Worm (Caenorhabditis elegans): ENCODE results near the gene srxa-6.

The srxa-6 gene

DNA sequence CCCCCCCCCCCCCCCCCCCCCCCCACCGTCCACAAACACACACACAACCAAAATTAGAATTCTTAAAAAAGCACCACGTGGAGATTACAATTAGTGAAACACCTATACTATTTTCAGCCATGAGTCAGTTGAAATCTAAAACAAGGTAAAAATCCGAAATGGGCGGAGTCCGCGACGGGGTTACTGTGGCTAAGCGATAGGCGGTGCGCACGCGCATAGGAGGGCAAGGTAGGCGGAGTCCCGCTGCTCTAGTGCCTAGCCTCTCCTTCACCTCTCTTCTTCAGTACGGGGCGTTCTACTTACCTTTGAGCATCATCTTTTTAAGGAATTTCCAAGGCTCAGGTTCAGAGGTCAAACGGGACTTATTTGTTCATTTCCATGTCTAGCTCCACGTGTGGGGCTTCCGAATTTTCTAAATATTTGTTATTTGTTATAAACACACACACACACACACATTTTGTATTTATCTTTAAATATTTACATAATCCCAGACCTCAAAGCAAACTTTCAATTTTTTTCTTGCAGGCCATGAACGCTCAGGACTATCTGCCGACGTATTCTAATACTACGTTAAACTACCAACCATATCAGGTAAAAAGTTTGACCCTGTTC lies 21.7 kb downstream of the srxa-6 start:
- peak; percentile 67 for TF ChIP-seq F13H6.1 (tag; optimal IDR thresholded peaks at IDR 0.05)
- TF ChIP-seq blmp-1 (tag; optimal IDR thresholded peaks at IDR 0.05; ENCODE audit: insufficient read depth), result no peak
- TF ChIP-seq ZK546.5 (tag; optimal IDR thresholded peaks at IDR 0.05), result no peak

DNA sequence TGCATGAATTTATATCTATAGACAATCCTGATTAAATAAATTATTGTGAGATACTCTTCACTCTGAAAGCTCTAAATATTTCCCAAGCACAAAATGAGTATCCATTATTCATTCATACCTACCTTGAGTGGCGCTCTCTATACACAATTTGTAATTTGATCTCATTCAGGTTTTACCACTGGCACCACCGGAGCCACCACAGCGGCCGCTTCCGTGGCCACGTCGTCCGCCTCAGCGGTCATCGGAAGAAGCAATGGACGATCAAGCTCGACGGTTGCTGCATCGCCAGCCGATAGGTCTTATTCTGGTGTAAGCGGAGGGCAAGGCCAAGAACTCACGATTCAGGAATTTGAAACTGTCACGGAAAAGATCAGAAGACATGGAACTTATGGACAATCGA lies 22.5 kb downstream of the srxa-6 start:
- TF ChIP-seq aly-2 (tag; optimal IDR thresholded peaks at IDR 0.05), result no peak
- TF ChIP-seq fos-1 (tag; optimal IDR thresholded peaks at IDR 0.05), result no peak
- TF ChIP-seq alr-1 (tag; optimal IDR thresholded peaks at IDR 0.05), result no peak
- TF ChIP-seq ztf-1 (GFP tag; conservative IDR thresholded peaks at IDR 0.05), result no peak
- no peak for TF ChIP-seq nhr-129 (tag; optimal IDR thresholded peaks at IDR 0.05)
- no peak for TF ChIP-seq Y55F3AM.14 (GFP tag; optimal IDR thresholded peaks at IDR 0.05)
- TF ChIP-seq gmeb-1 (tag; optimal IDR thresholded peaks at IDR 0.05), result no peak
- no peak for TF ChIP-seq mab-5 (tag; optimal IDR thresholded peaks at IDR 0.05)
- TF ChIP-seq lsy-2 (tag; optimal IDR thresholded peaks at IDR 0.05), result no peak
- TF ChIP-seq lin-13 (GFP tag; optimal IDR thresholded peaks at IDR 0.05), result no peak
- TF ChIP-seq elt-3 (tag; optimal IDR thresholded peaks at IDR 0.05), result no peak
- no peak for TF ChIP-seq mdl-1 (tag; optimal IDR thresholded peaks at IDR 0.05)
- no peak for TF ChIP-seq sma-9 (GFP tag; optimal IDR thresholded peaks at IDR 0.05)
- no peak for TF ChIP-seq sma-9 (tag; optimal IDR thresholded peaks at IDR 0.05)
- TF ChIP-seq nhr-237 (tag; optimal IDR thresholded peaks at IDR 0.05), result no peak
- no peak for TF ChIP-seq ceh-16 (tag; optimal IDR thresholded peaks at IDR 0.05)
- no peak for TF ChIP-seq nhr-77 (tag; optimal IDR thresholded peaks at IDR 0.05)

DNA sequence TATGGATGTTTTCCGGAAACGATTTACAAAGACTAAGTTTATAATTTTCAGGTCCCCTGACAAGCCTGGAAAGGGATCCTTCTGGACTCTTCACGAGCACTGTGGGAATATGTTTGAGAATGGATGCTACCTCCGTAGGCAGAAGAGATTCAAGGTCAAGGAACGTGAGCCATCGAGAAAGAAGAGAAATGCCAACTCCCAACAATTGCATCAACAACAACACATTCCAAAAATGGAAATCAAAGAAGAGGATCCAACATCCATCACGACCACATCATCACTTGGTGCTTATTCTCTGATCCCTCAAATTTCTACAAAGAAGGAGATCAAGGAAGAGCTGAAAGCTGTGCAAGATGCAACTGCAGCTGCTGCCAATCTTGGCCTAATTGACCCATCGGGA lies 23.3 kb downstream of the srxa-6 start:
- TF ChIP-seq nhr-77 (tag; optimal IDR thresholded peaks at IDR 0.05) (no peak), ceh-82 (tag; optimal IDR thresholded peaks at IDR 0.05) (no peak), unc-39 (tag; optimal IDR thresholded peaks at IDR 0.05) (no peak), ztf-11 (tag; optimal IDR thresholded peaks at IDR 0.05) (no peak), crh-2 (tag; optimal IDR thresholded peaks at IDR 0.05) (no peak), peb-1 (tag; optimal IDR thresholded peaks at IDR 0.05) (no peak), nhr-11 (tag; optimal IDR thresholded peaks at IDR 0.05) (no peak), nhr-21 (tag; optimal IDR thresholded peaks at IDR 0.05) (no peak), lin-39 (tag; optimal IDR thresholded peaks at IDR 0.05) (no peak)

DNA sequence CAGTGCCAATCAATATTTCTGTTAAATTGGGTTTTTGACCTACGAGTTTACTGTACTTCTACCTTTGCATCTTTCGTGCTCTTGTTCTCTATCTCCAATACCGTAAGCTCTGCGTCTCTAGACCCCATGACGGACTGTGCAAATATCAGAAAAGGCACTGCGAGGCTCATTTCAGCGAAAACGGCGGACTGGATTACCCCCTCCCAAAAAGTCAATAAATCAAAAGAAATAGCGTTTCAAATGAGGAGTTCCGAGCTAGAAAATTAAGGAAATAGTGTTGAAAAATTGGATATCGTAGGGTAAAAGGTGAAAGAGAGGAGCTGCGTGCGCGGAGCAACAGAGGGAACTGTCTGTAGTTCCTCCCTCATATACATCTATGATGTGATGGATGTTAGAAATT lies 27.0 kb downstream of the srxa-6 start:
- peak; percentile 17 for TF ChIP-seq sma-9 (GFP tag; optimal IDR thresholded peaks at IDR 0.05)
- no peak for TF ChIP-seq sma-9 (tag; optimal IDR thresholded peaks at IDR 0.05)
- no peak for TF ChIP-seq sma-3 (GFP tag; optimal IDR thresholded peaks at IDR 0.05)
- TF ChIP-seq lin-13 (GFP tag; optimal IDR thresholded peaks at IDR 0.05), result no peak
- peak; percentile 75 for TF ChIP-seq F13H6.1 (tag; optimal IDR thresholded peaks at IDR 0.05)
- TF ChIP-seq nhr-237 (tag; optimal IDR thresholded peaks at IDR 0.05), result no peak
- TF ChIP-seq nhr-129 (tag; optimal IDR thresholded peaks at IDR 0.05), result peak; percentile 50

DNA sequence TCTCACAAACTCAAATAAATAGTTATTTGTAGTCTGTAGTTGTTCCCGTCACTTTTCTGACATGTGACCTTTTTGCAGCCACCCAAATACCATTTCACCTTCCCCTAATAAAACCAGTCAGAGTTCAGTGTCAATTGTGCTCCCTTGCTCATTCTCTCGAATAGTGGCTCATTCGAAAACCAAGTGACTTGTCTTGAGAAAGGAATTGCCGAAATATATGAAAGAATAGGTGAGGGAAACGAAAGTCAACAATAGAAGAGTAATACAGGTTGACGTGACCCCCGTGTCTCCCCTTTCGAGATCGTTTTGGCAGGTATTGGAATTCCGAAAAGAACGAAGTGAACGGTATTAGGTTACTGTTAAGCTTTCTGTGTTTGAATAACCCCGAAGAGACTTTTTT lies 28.4 kb downstream of the srxa-6 start:
- TF ChIP-seq lin-39 (tag; optimal IDR thresholded peaks at IDR 0.05) (no peak), dmd-4 (tag; optimal IDR thresholded peaks at IDR 0.05) (no peak), fos-1 (tag; optimal IDR thresholded peaks at IDR 0.05) (no peak), sma-9 (GFP tag; optimal IDR thresholded peaks at IDR 0.05) (peak; percentile 31), sma-9 (tag; optimal IDR thresholded peaks at IDR 0.05) (no peak), lin-11 (tag; optimal IDR thresholded peaks at IDR 0.05) (no peak), nhr-23 (tag; optimal IDR thresholded peaks at IDR 0.05) (no peak), F13H6.1 (tag; optimal IDR thresholded peaks at IDR 0.05) (peak; percentile 75), nhr-237 (tag; optimal IDR thresholded peaks at IDR 0.05) (no peak), nhr-12 (tag; optimal IDR thresholded peaks at IDR 0.05) (no peak), unc-39 (tag; optimal IDR thresholded peaks at IDR 0.05) (no peak), alr-1 (tag; optimal IDR thresholded peaks at IDR 0.05) (no peak), nhr-129 (tag; optimal IDR thresholded peaks at IDR 0.05) (peak; percentile 67)

DNA sequence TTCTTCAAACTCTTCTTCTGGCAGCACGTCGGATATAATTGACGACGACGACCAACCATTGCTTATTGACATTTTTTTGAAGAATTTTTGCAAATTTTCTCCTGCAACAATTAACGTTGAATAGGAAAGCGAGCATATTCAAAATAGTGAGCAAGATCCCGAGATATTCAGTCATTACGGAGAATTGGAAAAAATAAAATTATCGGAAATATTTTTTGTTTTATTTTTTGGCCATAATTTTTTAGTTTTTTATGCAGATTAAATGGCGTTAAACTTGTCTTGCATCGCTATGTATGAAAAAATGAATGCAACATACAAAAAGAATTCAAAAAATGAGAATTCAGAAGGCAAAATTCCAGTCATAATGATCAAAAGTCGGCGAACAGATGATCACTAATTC lies 35.3 kb downstream of the srxa-6 start, which contains the start of gene elp-1:
TSS of gene elp-1 (minus strand) at position 101 of the 400 bp plus-strand sequence.
- TF ChIP-seq sem-4 (tag; optimal IDR thresholded peaks at IDR 0.05) (no peak), nhr-10 (tag; optimal IDR thresholded peaks at IDR 0.05) (no peak), dmd-4 (tag; optimal IDR thresholded peaks at IDR 0.05) (no peak), egl-27 (tag; optimal IDR thresholded peaks at IDR 0.05) (no peak), ZK546.5 (tag; optimal IDR thresholded peaks at IDR 0.05) (no peak), ztf-1 (GFP tag; conservative IDR thresholded peaks at IDR 0.05) (no peak), nhr-6 (tag; optimal IDR thresholded peaks at IDR 0.05) (no peak), elt-1 (tag; optimal IDR thresholded peaks at IDR 0.05) (no peak)
